Fruit fly (Drosophila melanogaster) whole organism, pupa: Measurements from ENCODE around the gene ATP7.

Experiments used
- CG10348 ChIP-seq: fragments of 200-800 bp; sonication (Bioruptor generic); IDR thresholded peaks from 2 replicates; pipeline ENCODE4 v1.3.6; 2022; ENCODE audit warnings: missing biosample characterization, missing genetic modification characterization
- CG12605 ChIP-seq: fragments of 200-800 bp; sonication (Bioruptor generic); IDR thresholded peaks from 2 replicates; pipeline ENCODE4 v1.3.6; 2022; ENCODE audit warnings: missing biosample characterization, missing genetic modification characterization
- CG13204 ChIP-seq: fragments of 200-800 bp; sonication (Bioruptor generic); optimal IDR thresholded peaks from 2 replicates; lab custom pipeline; 2018; ENCODE audit warnings: missing biosample characterization, mild to moderate bottlenecking, missing genetic modification characterization, moderate library complexity
- CG14655 ChIP-seq: fragments of 200-800 bp; sonication (Bioruptor generic); optimal IDR thresholded peaks from 3 replicates; lab custom pipeline; 2017; ENCODE audit warnings: mild to moderate bottlenecking, missing biosample characterization, missing genetic modification reagents, missing genetic modification characterization
- CG15710 ChIP-seq: fragments of 200-800 bp; sonication (Bioruptor generic); optimal IDR thresholded peaks from 2 replicates; lab custom pipeline; 2018; ENCODE audit warnings: missing biosample characterization, mild to moderate bottlenecking, missing genetic modification characterization, moderate library complexity
- CG17806 ChIP-seq: fragments of 200-800 bp; sonication (Bioruptor generic); optimal IDR thresholded peaks from 2 replicates; lab custom pipeline; 2018; ENCODE audit warnings: missing biosample characterization, mild to moderate bottlenecking, missing genetic modification characterization, moderate library complexity
- CG32121 ChIP-seq: fragments of 200-800 bp; sonication (Bioruptor generic); IDR thresholded peaks from 2 replicates; pipeline ENCODE4 v1.3.6; 2022; ENCODE audit warnings: missing biosample characterization, missing genetic modification characterization
- CG34367 ChIP-seq: fragments of 200-800 bp; sonication (Bioruptor generic); optimal IDR thresholded peaks from 2 replicates; lab custom pipeline; 2018; ENCODE audit warnings: missing biosample characterization, mild to moderate bottlenecking, missing genetic modification characterization
- CG4496 ChIP-seq: fragments of 200-800 bp; sonication (Bioruptor generic); IDR thresholded peaks from 3 replicates; pipeline ENCODE4 v1.3.6; 2022; ENCODE audit warnings: missing biosample characterization, missing genetic modification characterization
- CG8159 ChIP-seq: fragments of 200-800 bp; sonication (Bioruptor generic); optimal IDR thresholded peaks from 3 replicates; lab custom pipeline; 2018; ENCODE audit warnings: missing biosample characterization, mild to moderate bottlenecking, missing genetic modification characterization, moderate library complexity
- CG8301 ChIP-seq: fragments of 200-800 bp; sonication (Bioruptor generic); optimal IDR thresholded peaks from 2 replicates; lab custom pipeline; 2018; ENCODE audit warnings: missing biosample characterization, mild to moderate bottlenecking, missing genetic modification characterization
- CG9948 ChIP-seq: fragments of 200-800 bp; sonication (Bioruptor generic); optimal IDR thresholded peaks from 2 replicates; lab custom pipeline; 2018; ENCODE audit warnings: missing biosample characterization, mild to moderate bottlenecking, missing genetic modification characterization, moderate library complexity
- D1 ChIP-seq: fragments of 200-800 bp; sonication (Bioruptor generic); optimal IDR thresholded peaks from 2 replicates; lab custom pipeline; 2018; ENCODE audit warnings: missing biosample characterization, mild to moderate bottlenecking, missing genetic modification characterization, moderate library complexity
- EcR ChIP-seq: fragments of 200-800 bp; sonication (Bioruptor generic); optimal IDR thresholded peaks from 3 replicates; lab custom pipeline; 2019; ENCODE audit warnings: missing biosample characterization, missing genetic modification characterization, mild to moderate bottlenecking, moderate library complexity, missing genetic modification reagents
- Ets98B ChIP-seq: fragments of 200-800 bp; sonication (Bioruptor generic); IDR thresholded peaks from 2 replicates; pipeline ENCODE4 v1.3.6; 2022; ENCODE audit warnings: missing biosample characterization, missing genetic modification characterization
- Pif1A ChIP-seq: fragments of 200-800 bp; sonication (Bioruptor generic); optimal IDR thresholded peaks from 3 replicates; lab custom pipeline; 2016; ENCODE audit warnings: missing biosample characterization, missing genetic modification characterization
- Pif1B ChIP-seq: fragments of 200-800 bp; sonication (Bioruptor generic); optimal IDR thresholded peaks from 3 replicates; lab custom pipeline; 2016; ENCODE audit warnings: missing biosample characterization, missing genetic modification characterization
- Snoo ChIP-seq: fragments of 200-800 bp; sonication (Bioruptor generic); optimal IDR thresholded peaks from 3 replicates; lab custom pipeline; 2017; ENCODE audit warnings: missing biosample characterization, mild to moderate bottlenecking, missing genetic modification characterization, inconsistent platforms
- fd96Ca ChIP-seq: fragments of 200-800 bp; sonication (Bioruptor generic); IDR thresholded peaks from 3 replicates; pipeline ENCODE4 v1.3.6; 2022; ENCODE audit warnings: missing biosample characterization, missing genetic modification characterization
- gl ChIP-seq: fragments of 200-800 bp; sonication (Bioruptor generic); optimal IDR thresholded peaks from 2 replicates; lab custom pipeline; 2018; ENCODE audit warnings: missing biosample characterization, mild to moderate bottlenecking, missing genetic modification characterization
- rn ChIP-seq: fragments of 200-800 bp; sonication (Bioruptor generic); IDR thresholded peaks from 2 replicates; pipeline ENCODE4 v1.3.6; 2022; ENCODE audit warnings: missing biosample characterization, missing genetic modification characterization

The ATP7 gene

dm6 chrX:11813721-11814161 lies 41.1 kb upstream of the ATP7 start:
- TF ChIP-seq CG4496 (GFP tag; lab: Robert Waterston, UW) (no peak), EcR (GFP tag; lab: Kevin White, UChicago) (peak; percentile 26)
- TF ChIP-seq, all 21 proteins: peak for 1

- TF ChIP-seq CG14655 (GFP tag; lab: Kevin White, UChicago) (peak; percentile 1), CG8301 (tag; lab: Kevin White, UChicago) (no peak), CG4496 (GFP tag; lab: Robert Waterston, UW) (peak; percentile 33; the same call in 1 of the 3 replicates)
Measured at dm6 chrX:11815356-11816270, 39.2 kb upstream of the ATP7 start.

DNA sequence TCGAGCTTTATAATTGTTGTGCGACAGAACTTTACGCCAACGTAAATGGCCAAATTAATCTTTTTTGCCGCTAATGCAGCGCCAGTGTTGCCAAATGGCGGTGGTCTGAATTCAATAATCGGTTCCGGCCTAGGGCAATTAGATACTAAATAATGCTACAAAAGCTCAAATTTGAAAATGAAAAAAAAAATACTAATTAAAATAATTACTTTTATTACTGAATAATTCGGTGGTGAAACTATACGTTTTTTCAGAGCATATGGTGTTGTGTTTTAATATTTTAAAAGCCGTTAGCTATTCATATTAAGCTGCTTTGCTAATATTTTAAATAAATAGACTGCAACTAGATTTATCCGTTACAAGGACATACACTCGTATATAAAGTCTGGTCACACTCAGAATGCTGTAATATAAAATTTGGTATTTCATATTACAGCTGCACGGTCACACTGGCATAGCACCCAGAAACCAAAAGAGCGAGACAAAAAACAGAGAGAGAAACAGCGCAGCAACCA lies 38.3 kb upstream of the ATP7 start, which contains the start of the genes CG1578 and rudhira:
CG1578 (minus strand) TSS at position 118 of the 515 bp plus-strand sequence.
rudhira (plus strand) TSS at position 465 of the 515 bp plus-strand sequence.
- TF ChIP-seq CG4496 (GFP tag; lab: Robert Waterston, UW) (no peak), CG32121 (GFP tag; lab: Robert Waterston, UW) (no peak), CG17806 (tag; lab: Kevin White, UChicago) (no peak), CG13204 (GFP tag; lab: Kevin White, UChicago) (no peak), Snoo (tag; lab: Kevin White, UChicago) (no peak), Pif1A (GFP tag; lab: Kevin White, UChicago) (no peak), CG8301 (tag; lab: Kevin White, UChicago) (no peak), Ets98B (GFP tag; lab: Robert Waterston, UW) (no peak), CG34367 (tag; lab: Kevin White, UChicago) (no peak), CG10348 (GFP tag; lab: Robert Waterston, UW) (no peak), CG9948 (no peak), fd96Ca (GFP tag; lab: Robert Waterston, UW) (no peak), D1 (tag; lab: Kevin White, UChicago) (no peak), rn (no peak), EcR (GFP tag; lab: Kevin White, UChicago) (no peak), gl (tag; lab: Kevin White, UChicago) (no peak), Pif1B (GFP tag; lab: Kevin White, UChicago) (no peak), CG12605 (GFP tag; lab: Robert Waterston, UW) (no peak), CG15710 (no peak), CG14655 (GFP tag; lab: Kevin White, UChicago) (no peak)

DNA sequence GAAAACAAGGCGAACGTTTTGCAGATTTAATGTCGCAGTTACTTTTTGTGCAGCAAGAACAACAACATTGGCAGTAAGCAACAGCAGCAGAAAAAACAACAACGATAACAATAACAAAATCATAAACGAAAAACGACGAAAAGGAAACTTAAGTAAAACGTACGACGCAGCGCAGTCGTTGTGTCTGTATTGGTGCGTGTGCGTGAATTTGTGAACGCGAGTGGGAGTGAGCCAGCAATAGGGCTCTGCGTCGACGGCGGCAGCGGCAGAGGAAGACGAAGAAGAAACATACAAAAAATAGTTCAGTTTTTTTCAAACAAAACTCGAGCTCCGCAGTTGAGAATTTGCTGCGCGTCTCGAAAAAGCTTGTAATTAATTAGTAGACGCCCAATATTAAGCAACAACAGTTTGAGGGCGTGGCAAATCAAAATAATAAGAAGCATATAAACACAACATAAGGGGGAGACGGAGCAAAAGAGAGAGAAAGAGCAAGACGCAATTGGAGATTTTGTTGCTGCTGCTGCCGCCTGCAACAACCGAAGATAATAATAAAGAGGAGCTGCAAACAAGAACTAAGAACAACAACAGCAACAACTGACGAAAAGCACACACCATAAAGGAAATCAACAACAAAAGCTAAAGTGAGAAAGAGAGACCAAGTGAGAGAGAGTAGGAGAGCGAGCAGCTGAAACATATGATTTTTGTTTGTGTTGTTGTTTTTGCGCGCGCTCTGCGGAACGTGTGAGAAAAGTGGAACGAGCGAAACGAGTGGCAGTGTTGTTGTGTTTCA lies 37.4 kb upstream of the ATP7 start:
- peak; percentile 22 for TF ChIP-seq CG13204 (GFP tag; lab: Kevin White, UChicago)
- peak; percentile 19 for TF ChIP-seq gl (tag; lab: Kevin White, UChicago)
- TF ChIP-seq CG9948, result no peak
- no peak for TF ChIP-seq CG10348 (GFP tag; lab: Robert Waterston, UW)
- no peak for TF ChIP-seq EcR (GFP tag; lab: Kevin White, UChicago)
- no peak for TF ChIP-seq rn
- no peak for TF ChIP-seq Pif1B (GFP tag; lab: Kevin White, UChicago)
- TF ChIP-seq CG17806 (tag; lab: Kevin White, UChicago), result no peak
- no peak for TF ChIP-seq Snoo (tag; lab: Kevin White, UChicago)
- TF ChIP-seq Ets98B (GFP tag; lab: Robert Waterston, UW), result peak; percentile 22; the same call in 1 of the 2 replicates
- no peak for TF ChIP-seq CG14655 (GFP tag; lab: Kevin White, UChicago)
- no peak; the same call in 2 of the 3 replicates for TF ChIP-seq CG4496 (GFP tag; lab: Robert Waterston, UW)
- no peak for TF ChIP-seq CG8159 (tag; lab: Kevin White, UChicago)
- 0 out of 2 replicates have a peak, but pooled peaks have one; percentile 6 for TF ChIP-seq CG12605 (GFP tag; lab: Robert Waterston, UW)
- no peak for TF ChIP-seq D1 (tag; lab: Kevin White, UChicago)
- TF ChIP-seq CG32121 (GFP tag; lab: Robert Waterston, UW), result no peak
- TF ChIP-seq fd96Ca (GFP tag; lab: Robert Waterston, UW), result peak; percentile 48; the same call in 1 of the 3 replicates
- no peak for TF ChIP-seq CG34367 (tag; lab: Kevin White, UChicago)
- TF ChIP-seq CG15710, result no peak
- no peak for TF ChIP-seq Pif1A (GFP tag; lab: Kevin White, UChicago)
- TF ChIP-seq CG8301 (tag; lab: Kevin White, UChicago), result no peak
